Worm (Caenorhabditis elegans): ENCODE measurements around the gene ify-1.

Gene ify-1

ce11 chrII:5057315-5057714 is 2.3 kb upstream of the ify-1 start (continued):
- no peak for TF ChIP-seq fos-1 (tag; optimal IDR thresholded peaks at IDR 0.05)
- TF ChIP-seq ZK337.2 (GFP tag; IDR thresholded peaks at IDR 0.05): peak; percentile 58; the same call in 1 of the 2 replicates
- 0 out of 2 replicates have a peak, but pooled peaks have one; percentile 11 for TF ChIP-seq Y75B8A.6 (GFP tag; IDR thresholded peaks at IDR 0.05)
- TF ChIP-seq madf-9 (GFP tag; conservative IDR thresholded peaks at IDR 0.05): peak; percentile 39; the same call in 1 of the 2 replicates
- no peak for TF ChIP-seq F44E2.7 (GFP tag; IDR thresholded peaks at IDR 0.05)
- peak; percentile 51; the same call in 1 of the 2 replicates for TF ChIP-seq mdt-29 (GFP tag; IDR thresholded peaks at IDR 0.05)
- peak; percentile 15 to 84 for TF ChIP-seq lsy-2 (tag; optimal IDR thresholded peaks at IDR 0.05)
- peak; percentile 89 for TF ChIP-seq lin-38 (GFP tag; IDR thresholded peaks at IDR 0.05)
- TF ChIP-seq nhr-237 (tag; optimal IDR thresholded peaks at IDR 0.05): no peak
- peak; percentile 74; the same call in 1 of the 2 replicates for TF ChIP-seq pha-4 (GFP tag; IDR thresholded peaks at IDR 0.05)
- TF ChIP-seq pha-4 (tag; optimal IDR thresholded peaks at IDR 0.05): no peak
- TF ChIP-seq nhr-10 (tag; optimal IDR thresholded peaks at IDR 0.05): no peak
- TF ChIP-seq T20F7.1 (GFP tag; optimal IDR thresholded peaks at IDR 0.05): peak; percentile 48
- peak; percentile 16 to 45 for TF ChIP-seq daf-16 (GFP tag; optimal IDR thresholded peaks at IDR 0.05)
- TF ChIP-seq daf-16 (tag; optimal IDR thresholded peaks at IDR 0.05): peak; percentile 55
- peak; percentile 80 for TF ChIP-seq lim-7 (GFP tag; IDR thresholded peaks at IDR 0.05)
- TF ChIP-seq nhr-76 (tag; optimal IDR thresholded peaks at IDR 0.05): no peak
- TF ChIP-seq aha-1 (tag): peak; percentile 27
- peak; percentile 40 for TF ChIP-seq spr-3 (GFP tag; optimal IDR thresholded peaks at IDR 0.05)
- TF ChIP-seq snpc-1.2 (GFP tag; IDR thresholded peaks at IDR 0.05): peak; percentile 77
- TF ChIP-seq vab-7 (GFP tag; IDR thresholded peaks at IDR 0.05): peak; percentile 61
- no peak for TF ChIP-seq nhr-77 (tag; optimal IDR thresholded peaks at IDR 0.05)
- peak; percentile 23 for TF ChIP-seq ceh-32 (tag; optimal IDR thresholded peaks at IDR 0.05; ENCODE audit: poor library complexity)
- TF ChIP-seq mes-2 (tag; optimal IDR thresholded peaks at IDR 0.05; ENCODE audit: poor library complexity, severe bottlenecking): peak; percentile 85
- TF ChIP-seq dve-1 (tag; optimal IDR thresholded peaks at IDR 0.05; ENCODE audit: insufficient read depth): peak; percentile 65
- TF ChIP-seq hmg-1.1 (GFP tag; IDR thresholded peaks at IDR 0.05): peak; percentile 75
- TF ChIP-seq mdl-1 (tag; optimal IDR thresholded peaks at IDR 0.05): peak in 1 of 2 experiments; percentile 55
- TF ChIP-seq duxl-1 (tag; optimal IDR thresholded peaks at IDR 0.05; ENCODE audit: poor library complexity): peak; percentile 76
- no peak for TF ChIP-seq daf-8 (GFP tag; IDR thresholded peaks at IDR 0.05)
- peak; percentile 39; the same call in 1 of the 2 replicates for TF ChIP-seq ctbp-1 (GFP tag; IDR thresholded peaks at IDR 0.05)
- peak; percentile 52 for TF ChIP-seq nhr-111 (GFP tag; optimal IDR thresholded peaks at IDR 0.05)
- peak; percentile 67 for TF ChIP-seq nhr-25 (tag; optimal IDR thresholded peaks at IDR 0.05; ENCODE audit: borderline replicate concordance, insufficient read depth)
- TF ChIP-seq dmd-9 (GFP tag; IDR thresholded peaks at IDR 0.05): peak; percentile 83
- TF ChIP-seq gei-8 (GFP tag; optimal IDR thresholded peaks at IDR 0.05): no peak
- TF ChIP-seq set-16 (GFP tag; IDR thresholded peaks at IDR 0.05): peak; percentile 20; the same call in 1 of the 2 replicates
- TF ChIP-seq mep-1 (tag; optimal IDR thresholded peaks at IDR 0.05): peak; percentile 76
- no peak for TF ChIP-seq skn-1 (tag; optimal IDR thresholded peaks at IDR 0.05)
- no peak for TF ChIP-seq zip-2 (tag; optimal IDR thresholded peaks at IDR 0.05)
- no peak for TF ChIP-seq ces-1 (GFP tag; optimal IDR thresholded peaks at IDR 0.05)
- no peak for TF ChIP-seq aly-2 (tag; optimal IDR thresholded peaks at IDR 0.05)
- TF ChIP-seq php-3 (GFP tag; IDR thresholded peaks at IDR 0.05): no peak
- no peak for TF ChIP-seq fkh-10 (GFP tag; optimal IDR thresholded peaks at IDR 0.05)
- no peak for TF ChIP-seq ceh-28 (tag; optimal IDR thresholded peaks at IDR 0.05)
- TF ChIP-seq ztf-7 (tag; optimal IDR thresholded peaks at IDR 0.05): no peak
- TF ChIP-seq dmd-6 (GFP tag; IDR thresholded peaks at IDR 0.05): peak; percentile 73
- TF ChIP-seq hif-1 (tag; optimal IDR thresholded peaks at IDR 0.05): peak; percentile 12 to 14
- peak; percentile 45 for TF ChIP-seq unc-130 (GFP tag; optimal IDR thresholded peaks at IDR 0.05)
- no peak for TF ChIP-seq tag-97 (GFP tag; IDR thresholded peaks at IDR 0.05)
- peak; percentile 83 for TF ChIP-seq daf-19 (GFP tag; conservative IDR thresholded peaks at IDR 0.05)
- TF ChIP-seq zfp-2 (tag; optimal IDR thresholded peaks at IDR 0.05): no peak
- peak; percentile 63 for TF ChIP-seq F10B5.3 (tag; optimal IDR thresholded peaks at IDR 0.05)
